Fruit fly (Drosophila melanogaster): ENCODE measurements around the gene ATPsynCF6.
A peak's percentile ranks its signal among the peaks of the same experiment; 100 is the strongest.

The ATPsynCF6 gene

dm6 chr3R:23326292-23326691, 29.6 kb downstream of the ATPsynCF6 start (continued):
- peak; percentile 26 for TF ChIP-seq trh (GFP tag; optimal IDR thresholded peaks at IDR 0.05)
- TF ChIP-seq CG6854 (GFP tag; optimal IDR thresholded peaks at IDR 0.05): peak; percentile 60
- peak; percentile 58 for TF ChIP-seq D19B (GFP tag; optimal IDR thresholded peaks at IDR 0.05)
- peak; percentile 85 for TF ChIP-seq Atf-2 (GFP tag; optimal IDR thresholded peaks at IDR 0.05)
- TF ChIP-seq ara (GFP tag; IDR thresholded peaks at IDR 0.05): peak; percentile 88
- TF ChIP-seq Vsx1 (GFP tag; optimal IDR thresholded peaks at IDR 0.05): peak; percentile 26
- TF ChIP-seq CG32532 (GFP tag; IDR thresholded peaks at IDR 0.05): peak; percentile 76
- peak; percentile 94 for TF ChIP-seq CG2712 (tag; optimal IDR thresholded peaks at IDR 0.05)
- TF ChIP-seq CG6254 (GFP tag; optimal IDR thresholded peaks at IDR 0.05): peak; percentile 84
- peak; percentile 63 for TF ChIP-seq scrt (GFP tag; optimal IDR thresholded peaks at IDR 0.05)
- TF ChIP-seq CG1832 (GFP tag; optimal IDR thresholded peaks at IDR 0.05): no peak
- peak; percentile 88 for TF ChIP-seq CG12219 (GFP tag; optimal IDR thresholded peaks at IDR 0.05)
- peak; percentile 81 for TF ChIP-seq CG12155 (GFP tag; optimal IDR thresholded peaks at IDR 0.05)
- peak; percentile 63; the same call in 1 of the 2 replicates for TF ChIP-seq peb (GFP tag; IDR thresholded peaks at IDR 0.05)
- peak; percentile 73 for TF ChIP-seq Ptx1 (GFP tag; IDR thresholded peaks at IDR 0.05)
- peak; percentile 90 for TF ChIP-seq CG4424 (GFP tag; optimal IDR thresholded peaks at IDR 0.05)
- peak; percentile 87 for TF ChIP-seq nmo (GFP tag; optimal IDR thresholded peaks at IDR 0.05)
- peak; percentile 76 for TF ChIP-seq en (GFP tag; optimal IDR thresholded peaks at IDR 0.05)
- peak; percentile 54 for TF ChIP-seq ERR (GFP tag; optimal IDR thresholded peaks at IDR 0.05)
- peak; percentile 86 for TF ChIP-seq Oli (tag; optimal IDR thresholded peaks at IDR 0.05)
- TF ChIP-seq CG42726 (GFP tag; IDR thresholded peaks at IDR 0.05; ENCODE audit: partially characterized antibody): no peak
- TF ChIP-seq CG18619 (GFP tag; optimal IDR thresholded peaks at IDR 0.05): peak; percentile 69
- TF ChIP-seq CG4707 (GFP tag; optimal IDR thresholded peaks at IDR 0.05): peak; percentile 78
- peak; percentile 86 for TF ChIP-seq lmd (GFP tag; IDR thresholded peaks at IDR 0.05)
- TF ChIP-seq CG8388 (GFP tag; optimal IDR thresholded peaks at IDR 0.05): peak; percentile 86
- peak; percentile 82 for TF ChIP-seq dmrt99B (tag; optimal IDR thresholded peaks at IDR 0.05)
- peak; percentile 74 for TF ChIP-seq CG17385 (GFP tag; optimal IDR thresholded peaks at IDR 0.05)
- TF ChIP-seq CG31365 (tag; optimal IDR thresholded peaks at IDR 0.05): peak; percentile 47
- no peak for TF ChIP-seq zen2 (GFP tag; IDR thresholded peaks at IDR 0.05; ENCODE audit: partially characterized antibody)
- peak; percentile 85 for TF ChIP-seq grau (tag; optimal IDR thresholded peaks at IDR 0.05)
- TF ChIP-seq HLH54F (GFP tag; optimal IDR thresholded peaks at IDR 0.05): peak; percentile 74
- peak; percentile 75 for TF ChIP-seq Mad (GFP tag; optimal IDR thresholded peaks at IDR 0.05)
- TF ChIP-seq Optix (GFP tag; IDR thresholded peaks at IDR 0.05): peak; percentile 86
- no peak for TF ChIP-seq Doc3 (GFP tag; IDR thresholded peaks at IDR 0.05; ENCODE audit: partially characterized antibody)
- TF ChIP-seq hkb (optimal IDR thresholded peaks at IDR 0.05): no peak
- TF ChIP-seq hkb (GFP tag; IDR thresholded peaks at IDR 0.05): peak; percentile 82
- peak; percentile 85 for TF ChIP-seq CG2120 (GFP tag; optimal IDR thresholded peaks at IDR 0.05)
- peak; percentile 63 for TF ChIP-seq Ets97D (GFP tag; optimal IDR thresholded peaks at IDR 0.05)
- TF ChIP-seq sima (GFP tag; optimal IDR thresholded peaks at IDR 0.05): peak; percentile 30
- TF ChIP-seq CG10267 (tag; optimal IDR thresholded peaks at IDR 0.05): peak; percentile 84
- TF ChIP-seq CG18764 (GFP tag; optimal IDR thresholded peaks at IDR 0.05): peak; percentile 77
- TF ChIP-seq CG1529 (GFP tag; optimal IDR thresholded peaks at IDR 0.05): peak; percentile 75

- TF ChIP-seq Usf (GFP tag; optimal IDR thresholded peaks at IDR 0.05): no peak
- TF ChIP-seq ci (GFP tag; IDR thresholded peaks at IDR 0.05): 0 out of 3 replicates have a peak, but pooled peaks have one; percentile 39
- no peak for TF ChIP-seq Hand (GFP tag; optimal IDR thresholded peaks at IDR 0.05)
- TF ChIP-seq Six4 (GFP tag; optimal IDR thresholded peaks at IDR 0.05): no peak
- no peak for TF ChIP-seq CG17612 (GFP tag; IDR thresholded peaks at IDR 0.05)
- no peak for TF ChIP-seq nau (GFP tag; optimal IDR thresholded peaks at IDR 0.05)
- TF ChIP-seq CG12769 (tag; optimal IDR thresholded peaks at IDR 0.05): no peak
- peak; percentile 23 for TF ChIP-seq Med (GFP tag)
- TF ChIP-seq CG13287 (GFP tag; IDR thresholded peaks at IDR 0.05; ENCODE audit: partially characterized antibody): no peak
- peak in 1 of 2 experiments; percentile 1 for TF ChIP-seq Trl (optimal IDR thresholded peaks at IDR 0.05)
- no peak for TF ChIP-seq Trl (GFP tag; optimal IDR thresholded peaks at IDR 0.05)
- no peak for TF ChIP-seq crc (GFP tag; optimal IDR thresholded peaks at IDR 0.05)
Measured at dm6 chr3R:23325710-23326109, 30.2 kb downstream of the ATPsynCF6 start.

Data from whole organism, embryonic.